Worm (Caenorhabditis elegans) whole organism, L1 larva: ENCODE data around the gene rha-1.

Experiments used
- ceh-82 ChIP-seq, 3 experiments: fragments of 150-350 bp in 1 of 3; sonication (generic microtip) in 2 of 3; optimal IDR thresholded peaks; 2 replicates each; lab custom pipeline; 2014 to 2017; ENCODE audit warnings: missing biosample characterization in 3 of 3, missing genetic modification characterization in 3 of 3
- elt-3 ChIP-seq, 6 experiments: fragments of 150-350 bp in 1 of 6; sonication (generic microtip); optimal IDR thresholded peaks; 2 replicates each; lab custom pipeline; 2017 to 2018; ENCODE audit warnings: missing biosample characterization in 6 of 6, missing genetic modification characterization in 6 of 6, inconsistent platforms in 1 of 6
- unc-62 ChIP-seq: fragments of 150-350 bp; optimal IDR thresholded peaks from 2 replicates; lab custom pipeline; 2014; ENCODE audit warnings: missing biosample characterization, missing genetic modification reagents, missing genetic modification characterization
- zag-1 ChIP-seq: fragments of 150-350 bp; optimal IDR thresholded peaks from 2 replicates; lab custom pipeline; 2014; ENCODE audit warnings: missing biosample characterization, missing genetic modification characterization

DNA sequence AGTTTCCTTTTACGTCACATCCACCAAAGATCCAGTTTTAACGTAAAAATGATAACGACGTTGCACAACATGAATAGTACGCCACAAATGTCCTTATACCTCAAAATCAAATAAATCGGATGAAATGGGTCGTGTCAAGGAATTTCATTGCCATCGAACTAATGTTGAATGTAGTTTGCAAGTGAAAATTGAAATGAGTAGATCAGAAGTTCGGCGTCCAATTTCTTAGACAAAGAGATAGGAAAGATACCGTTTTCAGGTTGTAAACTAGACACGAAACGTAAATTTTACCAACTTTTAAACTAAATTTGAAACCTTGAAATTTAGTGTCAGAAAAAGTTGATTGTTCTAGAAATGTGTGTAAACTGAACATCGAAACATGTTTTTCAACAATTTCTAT lies 28.6 kb downstream of the rha-1 start:
- TF ChIP-seq unc-62 (GFP tag; lab: Kevin White, UChicago) = no peak
- TF ChIP-seq ceh-82 (tag; optimal IDR thresholded peaks at IDR 0.05; lab: Kevin White, UChicago) = no peak
- TF ChIP-seq zag-1 = no peak
- no peak for TF ChIP-seq elt-3 (tag; optimal IDR thresholded peaks at IDR 0.05; lab: Kevin White, UChicago)
